Worm (Caenorhabditis elegans) whole organism, late embryonic: ENCODE data around the gene pab-2.

Experiments used
- Y22D7AL.16 ChIP-seq: sonication (generic microtip); optimal IDR thresholded peaks from 2 replicates; lab custom pipeline; 2016; ENCODE audit warnings: missing genetic modification characterization, missing compliant biosample characterization
- ama-1 ChIP-seq: fragments of 150-350 bp; optimal IDR thresholded peaks from 2 replicates; lab custom pipeline; 2014
- ceh-6 ChIP-seq: fragments of 200-800 bp; sonication (Bioruptor generic); optimal IDR thresholded peaks from 2 replicates; lab custom pipeline; 2018; ENCODE audit warnings: mild to moderate bottlenecking, missing genetic modification characterization, missing compliant biosample characterization
- pag-3 ChIP-seq: sonication (generic microtip); optimal IDR thresholded peaks from 2 replicates; lab custom pipeline; 2016; ENCODE audit warnings: missing compliant biosample characterization, missing genetic modification characterization, borderline replicate concordance

DNA sequence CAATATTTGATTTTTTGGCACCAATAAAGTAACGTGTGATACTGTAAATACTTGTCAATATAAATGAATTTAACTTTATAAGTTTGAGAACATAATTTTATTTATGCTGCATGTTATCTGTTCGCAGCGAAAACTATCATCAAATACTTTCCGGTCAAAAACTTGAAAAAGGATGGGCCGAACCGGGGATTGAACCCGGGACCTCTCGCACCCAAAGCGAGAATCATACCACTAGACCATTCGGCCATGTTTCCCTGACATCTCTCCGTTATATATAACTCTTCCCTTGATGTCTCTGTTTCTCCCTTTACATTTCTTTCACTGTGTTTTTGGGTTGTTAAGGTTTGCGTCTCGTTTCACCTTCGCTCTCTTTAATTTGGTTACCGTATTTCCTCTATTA is 15.4 kb downstream of the pab-2 start:
- TF ChIP-seq ama-1 (no peak), Y22D7AL.16 (tag; lab: Kevin White, UChicago) (peak; percentile 57), pag-3 (tag; lab: Kevin White, UChicago) (no peak), ceh-6 (GFP tag; lab: Kevin White, UChicago) (peak; percentile 85)
